Fruit fly (Drosophila melanogaster): Measurements from ENCODE around the gene Obp18a.

The Obp18a gene

DNA sequence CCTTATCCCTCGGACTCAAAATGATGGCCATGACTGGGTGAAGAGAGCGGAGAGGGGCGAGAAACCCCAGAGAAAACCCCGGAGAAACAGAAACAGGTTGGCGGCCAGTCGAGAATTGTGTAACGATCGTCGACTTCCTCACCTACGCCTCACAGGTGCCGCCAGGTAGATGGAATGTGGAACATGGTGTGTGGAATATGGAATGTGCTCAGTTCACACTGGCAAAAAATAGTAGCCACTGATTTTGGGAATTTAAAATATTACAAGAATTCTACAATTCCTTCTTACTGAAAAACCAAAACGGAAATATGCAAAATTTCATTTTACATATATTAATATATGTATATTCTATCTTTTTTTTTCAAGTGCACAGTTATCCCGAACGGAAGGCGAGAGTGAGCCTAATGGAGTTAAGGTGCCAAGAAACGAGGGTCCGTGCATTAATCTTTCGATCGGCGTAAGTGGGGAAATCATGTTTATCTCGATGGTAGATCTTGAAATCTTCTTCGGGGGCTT, 20.3 kb upstream of the Obp18a start (continued):
- peak; percentile 69 for TF ChIP-seq sisA (GFP tag; IDR thresholded peaks at IDR 0.05)
- peak; percentile 76; the same call in 2 of the 3 replicates for TF ChIP-seq CG34422 (GFP tag; IDR thresholded peaks at IDR 0.05)
- TF ChIP-seq Atf-2 (GFP tag; optimal IDR thresholded peaks at IDR 0.05) = no peak
- peak; percentile 34; the same call in 1 of the 2 replicates for TF ChIP-seq cas (GFP tag; IDR thresholded peaks at IDR 0.05)
- peak; percentile 95 for TF ChIP-seq Xrp1 (GFP tag; IDR thresholded peaks at IDR 0.05)
- peak; percentile 78 for TF ChIP-seq lbe (GFP tag; optimal IDR thresholded peaks at IDR 0.05)
- TF ChIP-seq CG12744 (GFP tag; optimal IDR thresholded peaks at IDR 0.05) = no peak
- TF ChIP-seq NC2β (GFP tag; optimal IDR thresholded peaks at IDR 0.05) = peak; percentile 4
- peak; percentile 38 for TF ChIP-seq mam (GFP tag; optimal IDR thresholded peaks at IDR 0.05)
- no peak for TF ChIP-seq ftz-f1 (GFP tag; optimal IDR thresholded peaks at IDR 0.05)
- TF ChIP-seq repo (GFP tag; optimal IDR thresholded peaks at IDR 0.05) = no peak
- peak; percentile 15 for TF ChIP-seq exex (tag; optimal IDR thresholded peaks at IDR 0.05)
- TF ChIP-seq Hmx (GFP tag; optimal IDR thresholded peaks at IDR 0.05) = no peak
- peak; percentile 46 for TF ChIP-seq nau (GFP tag; optimal IDR thresholded peaks at IDR 0.05)
- TF ChIP-seq gce (GFP tag; IDR thresholded peaks at IDR 0.05) = no peak
- TF ChIP-seq CG9817 (tag; optimal IDR thresholded peaks at IDR 0.05) = peak; percentile 63
- TF ChIP-seq ab (GFP tag; optimal IDR thresholded peaks at IDR 0.05) = no peak
- TF ChIP-seq ac (GFP tag; optimal IDR thresholded peaks at IDR 0.05) = peak; percentile 89
- no peak for TF ChIP-seq shn (GFP tag; optimal IDR thresholded peaks at IDR 0.05)
- no peak for TF ChIP-seq Sry-δ (GFP tag; optimal IDR thresholded peaks at IDR 0.05)
- peak; percentile 75 for TF ChIP-seq CG10654 (GFP tag; optimal IDR thresholded peaks at IDR 0.05)
- peak; percentile 98 for TF ChIP-seq dmrt11E (tag; optimal IDR thresholded peaks at IDR 0.05)
- peak; percentile 87 for TF ChIP-seq CG10267 (tag; optimal IDR thresholded peaks at IDR 0.05)
- TF ChIP-seq disco-r (GFP tag; optimal IDR thresholded peaks at IDR 0.05) = no peak
- peak; percentile 61 for TF ChIP-seq CG8359 (GFP tag; optimal IDR thresholded peaks at IDR 0.05; ENCODE audit: borderline replicate concordance)
- peak; percentile 88 for TF ChIP-seq CG13775 (GFP tag; optimal IDR thresholded peaks at IDR 0.05)
- TF ChIP-seq CG1832 (GFP tag; optimal IDR thresholded peaks at IDR 0.05) = no peak
- TF ChIP-seq CG17612 (GFP tag; IDR thresholded peaks at IDR 0.05) = peak; percentile 51; the same call in 1 of the 2 replicates
- no peak for TF ChIP-seq Camta (GFP tag; optimal IDR thresholded peaks at IDR 0.05)
- TF ChIP-seq CG34224 (GFP tag; IDR thresholded peaks at IDR 0.05; ENCODE audit: partially characterized antibody) = no peak
- peak; percentile 88 for TF ChIP-seq grn (GFP tag; optimal IDR thresholded peaks at IDR 0.05)
- peak; percentile 56 for TF ChIP-seq Sox102F (GFP tag; optimal IDR thresholded peaks at IDR 0.05)
- TF ChIP-seq CG12219 (GFP tag; optimal IDR thresholded peaks at IDR 0.05) = peak; percentile 51
- peak; percentile 52; the same call in 1 of the 3 replicates for TF ChIP-seq CG6175 (GFP tag; IDR thresholded peaks at IDR 0.05)
- peak; percentile 51 for TF ChIP-seq CG5245 (GFP tag; optimal IDR thresholded peaks at IDR 0.05)
- peak; percentile 61 for TF ChIP-seq CG3847 (GFP tag; IDR thresholded peaks at IDR 0.05)
- TF ChIP-seq CG13287 (GFP tag; IDR thresholded peaks at IDR 0.05; ENCODE audit: partially characterized antibody) = no peak
- TF ChIP-seq Atf3 (GFP tag; optimal IDR thresholded peaks at IDR 0.05) = no peak
- TF ChIP-seq vnd (GFP tag; IDR thresholded peaks at IDR 0.05; ENCODE audit: partially characterized antibody) = no peak
- peak; percentile 36 for TF ChIP-seq CG4707 (GFP tag; optimal IDR thresholded peaks at IDR 0.05)
- peak; percentile 37 for TF ChIP-seq B-H2 (GFP tag; optimal IDR thresholded peaks at IDR 0.05)
- peak; percentile 74 for TF ChIP-seq CG10462 (GFP tag; optimal IDR thresholded peaks at IDR 0.05)
- TF ChIP-seq oc (tag; optimal IDR thresholded peaks at IDR 0.05) = peak; percentile 67
- peak; percentile 72; the same call in 1 of the 3 replicates for TF ChIP-seq CG2889 (GFP tag; IDR thresholded peaks at IDR 0.05)
- TF ChIP-seq vfl (GFP tag; optimal IDR thresholded peaks at IDR 0.05) = peak; percentile 47
- TF ChIP-seq ato (GFP tag; IDR thresholded peaks at IDR 0.05; ENCODE audit: partially characterized antibody) = no peak
- TF ChIP-seq CG10321 (GFP tag; IDR thresholded peaks at IDR 0.05) = no peak
- peak; percentile 83 for TF ChIP-seq ci (GFP tag; IDR thresholded peaks at IDR 0.05)
- peak; percentile 88 for TF ChIP-seq CG8924 (tag; optimal IDR thresholded peaks at IDR 0.05)
- TF ChIP-seq zen2 (GFP tag; IDR thresholded peaks at IDR 0.05; ENCODE audit: partially characterized antibody) = no peak
